Fruit fly (Drosophila melanogaster) whole organism, embryonic: ENCODE measurements around the gene RpS9.

Experiments used
- CG1024 ChIP-seq: fragments of 200-800 bp; sonication (Bioruptor generic); IDR thresholded peaks from 2 replicates; pipeline ENCODE4 v1.3.6; 2022; ENCODE audit warnings: missing biosample characterization, missing genetic modification characterization
- CG10959 ChIP-seq: fragments of 200-800 bp; sonication (Bioruptor generic); IDR thresholded peaks from 2 replicates; pipeline ENCODE4 v1.3.6; 2022; ENCODE audit warnings: missing biosample characterization, missing genetic modification characterization
- CG11723 ChIP-seq: fragments of 200-800 bp; sonication (Bioruptor generic); optimal IDR thresholded peaks from 2 replicates; lab custom pipeline; 2017; ENCODE audit warnings: missing biosample characterization, mild to moderate bottlenecking, missing genetic modification characterization
- CG12942 ChIP-seq: fragments of 200-800 bp; sonication (Bioruptor generic); optimal IDR thresholded peaks from 3 replicates; lab custom pipeline; 2016; ENCODE audit warnings: missing biosample characterization, missing genetic modification characterization
- CG13296 ChIP-seq: fragments of 200-800 bp; sonication (Bioruptor generic); optimal IDR thresholded peaks from 3 replicates; lab custom pipeline; 2018; ENCODE audit warnings: missing biosample characterization, mild to moderate bottlenecking, missing genetic modification characterization
- CG13424 ChIP-seq: fragments of 200-800 bp; sonication (Bioruptor generic); optimal IDR thresholded peaks from 2 replicates; lab custom pipeline; 2019; ENCODE audit warnings: missing biosample characterization, mild to moderate bottlenecking, missing genetic modification characterization, moderate library complexity
- CG14667 ChIP-seq: fragments of 200-800 bp; sonication (Bioruptor generic); IDR thresholded peaks from 2 replicates; pipeline ENCODE4 v1.3.6; 2022; ENCODE audit warnings: missing biosample characterization, missing genetic modification characterization
- CG14710 ChIP-seq: fragments of 200-800 bp; sonication (Bioruptor generic); optimal IDR thresholded peaks from 3 replicates; lab custom pipeline; 2019; ENCODE audit warnings: missing biosample characterization, mild to moderate bottlenecking, missing genetic modification characterization, moderate library complexity
- CG15514 ChIP-seq: fragments of 200-800 bp; sonication (Bioruptor generic); optimal IDR thresholded peaks from 3 replicates; lab custom pipeline; 2017; ENCODE audit warnings: missing biosample characterization, missing genetic modification characterization, mild to moderate bottlenecking, moderate library complexity, missing genetic modification reagents
- CG17186 ChIP-seq: fragments of 200-800 bp; sonication (Bioruptor generic); optimal IDR thresholded peaks from 3 replicates; lab custom pipeline; 2017; ENCODE audit warnings: missing biosample characterization, missing genetic modification reagents, missing genetic modification characterization
- CG18764 ChIP-seq: fragments of 200-800 bp; sonication (Bioruptor generic); optimal IDR thresholded peaks from 3 replicates; lab custom pipeline; 2016; ENCODE audit warnings: missing biosample characterization, missing genetic modification characterization
- CG2889 ChIP-seq: fragments of 200-800 bp; sonication (Bioruptor generic); IDR thresholded peaks from 3 replicates; pipeline ENCODE4 v1.3.6; 2022; ENCODE audit warnings: missing biosample characterization, missing genetic modification characterization
- CG30431 ChIP-seq: fragments of 200-800 bp; sonication (Bioruptor generic); optimal IDR thresholded peaks from 2 replicates; lab custom pipeline; 2017; ENCODE audit warnings: missing biosample characterization, missing genetic modification characterization
- CG31224 ChIP-seq: fragments of 200-800 bp; sonication (Bioruptor generic); IDR thresholded peaks from 2 replicates; pipeline ENCODE4 v1.3.6; 2022; ENCODE audit warnings: missing biosample characterization, missing genetic modification characterization
- CG31365 ChIP-seq: fragments of 200-800 bp; sonication (Bioruptor generic); optimal IDR thresholded peaks from 2 replicates; lab custom pipeline; 2018; ENCODE audit warnings: missing biosample characterization, mild to moderate bottlenecking, missing genetic modification characterization
- CG34376 ChIP-seq: fragments of 200-800 bp; sonication (Bioruptor generic); optimal IDR thresholded peaks from 2 replicates; lab custom pipeline; 2018; ENCODE audit warnings: missing biosample characterization, mild to moderate bottlenecking, missing genetic modification characterization
- CG4404 ChIP-seq: fragments of 200-800 bp; sonication (Bioruptor generic); IDR thresholded peaks from 2 replicates; pipeline ENCODE4 v1.3.6; 2022; ENCODE audit warnings: missing biosample characterization, missing genetic modification characterization
- CG6791 ChIP-seq: fragments of 200-800 bp; sonication (Bioruptor generic); IDR thresholded peaks from 3 replicates; pipeline ENCODE4 v1.3.6; 2022; ENCODE audit warnings: missing biosample characterization, missing genetic modification characterization; ENCODE audit not compliant: partially characterized antibody
- CG6813 ChIP-seq: fragments of 200-800 bp; sonication (Bioruptor generic); optimal IDR thresholded peaks from 2 replicates; lab custom pipeline; 2017; ENCODE audit warnings: missing biosample characterization, missing genetic modification characterization, mild to moderate bottlenecking, moderate library complexity, missing genetic modification reagents
- CG8388 ChIP-seq: fragments of 200-800 bp; sonication (Bioruptor generic); optimal IDR thresholded peaks from 2 replicates; lab custom pipeline; 2019; ENCODE audit warnings: missing biosample characterization, mild to moderate bottlenecking, missing genetic modification characterization, moderate library complexity
- CG9727 ChIP-seq: fragments of 200-800 bp; sonication (Bioruptor generic); optimal IDR thresholded peaks from 3 replicates; lab custom pipeline; 2017; ENCODE audit warnings: missing biosample characterization, mild to moderate bottlenecking, missing genetic modification characterization
- CkIIα-i1 ChIP-seq: fragments of 200-800 bp; sonication (Bioruptor generic); IDR thresholded peaks from 2 replicates; pipeline ENCODE4 v1.3.6; 2022; ENCODE audit warnings: missing biosample characterization, missing genetic modification characterization
- ERR ChIP-seq: fragments of 200-800 bp; sonication (Bioruptor generic); optimal IDR thresholded peaks from 2 replicates; lab custom pipeline; 2016; ENCODE audit warnings: missing biosample characterization, missing genetic modification characterization
- HHEX ChIP-seq: fragments of 200-800 bp; sonication (Bioruptor generic); optimal IDR thresholded peaks from 3 replicates; lab custom pipeline; 2017; ENCODE audit warnings: missing biosample characterization, mild to moderate bottlenecking, missing genetic modification characterization, missing genetic modification reagents
- Mes4 ChIP-seq: fragments of 200-800 bp; sonication (Bioruptor generic); optimal IDR thresholded peaks from 2 replicates; lab custom pipeline; 2016; ENCODE audit warnings: missing biosample characterization, missing genetic modification characterization
- NC2α ChIP-seq: fragments of 200-800 bp; sonication (Bioruptor generic); optimal IDR thresholded peaks from 2 replicates; lab custom pipeline; 2016; ENCODE audit warnings: missing biosample characterization, missing genetic modification characterization
- NK7.1 ChIP-seq: fragments of 200-800 bp; sonication (Bioruptor generic); optimal IDR thresholded peaks from 3 replicates; lab custom pipeline; 2016; ENCODE audit warnings: missing biosample characterization, missing genetic modification characterization
- Stat92E ChIP-seq, 3 experiments: fragments of >200 bp in 2 of 3; fragments of 200-800 bp in 1 of 3; sonication (Bioruptor generic) in 1 of 3; optimal IDR thresholded peaks; 2 replicates each; lab custom pipeline; 2017 to 2019; ENCODE audit warnings: missing biosample characterization in 3 of 3, missing genetic modification characterization in 3 of 3, mild to moderate bottlenecking in 1 of 3, moderate library complexity in 1 of 3
- Tbp ChIP-seq: fragments of >200 bp; optimal IDR thresholded peaks from 2 replicates; lab custom pipeline; 2018; ENCODE audit warnings: missing biosample characterization, missing genetic modification characterization
- btn ChIP-seq: fragments of 200-800 bp; sonication (Bioruptor generic); optimal IDR thresholded peaks from 2 replicates; lab custom pipeline; 2016; ENCODE audit warnings: missing biosample characterization, missing genetic modification characterization
- croc ChIP-seq: fragments of 200-800 bp; sonication (Bioruptor generic); conservative IDR thresholded peaks from 3 replicates; pipeline ENCODE4 v1.3.6; 2022; ENCODE audit warnings: missing biosample characterization, missing genetic modification characterization
- dpn ChIP-seq, 2 experiments: fragments of 200-800 bp; sonication (Bioruptor generic); optimal IDR thresholded peaks; 3 replicates each; lab custom pipeline; 2016; ENCODE audit warnings: missing biosample characterization in 2 of 2, missing genetic modification characterization in 2 of 2
- gce ChIP-seq: fragments of 200-800 bp; sonication (Bioruptor generic); IDR thresholded peaks from 3 replicates; pipeline ENCODE4 v1.3.6; 2022; ENCODE audit warnings: missing biosample characterization, missing genetic modification characterization
- hkb ChIP-seq, 2 experiments: fragments of 200-800 bp in 1 of 2; fragments of >200 bp in 1 of 2; sonication (Bioruptor generic) in 1 of 2; IDR thresholded peaks in 1 of 2; optimal IDR thresholded peaks in 1 of 2; 2 replicates each; pipeline versions ENCODE4 v1.3.6 to Lab custom; 2017 to 2022; ENCODE audit warnings: missing biosample characterization in 1 of 2, missing genetic modification characterization in 1 of 2
- insv ChIP-seq, 2 experiments: fragments of 200-800 bp; sonication (Bioruptor generic); optimal IDR thresholded peaks; 3 replicates each; lab custom pipeline; 2016 to 2018; ENCODE audit warnings: missing biosample characterization in 2 of 2, missing genetic modification characterization in 2 of 2
- kni ChIP-seq: fragments of 200-800 bp; sonication (Bioruptor generic); optimal IDR thresholded peaks from 3 replicates; lab custom pipeline; 2017; ENCODE audit warnings: mild to moderate bottlenecking, missing biosample characterization, missing genetic modification reagents, missing genetic modification characterization
- lola ChIP-seq, 3 experiments: fragments of >200 bp in 2 of 3; fragments of 200-800 bp in 1 of 3; sonication (Bioruptor generic) in 1 of 3; optimal IDR thresholded peaks; 2 replicates each; lab custom pipeline; 2017 to 2019; ENCODE audit warnings: missing biosample characterization in 3 of 3, missing genetic modification characterization in 3 of 3, mild to moderate bottlenecking in 1 of 3, moderate library complexity in 1 of 3
- maf-S ChIP-seq: fragments of 200-800 bp; sonication (Bioruptor generic); optimal IDR thresholded peaks from 2 replicates; lab custom pipeline; 2016; ENCODE audit warnings: missing biosample characterization, missing genetic modification characterization
- nom ChIP-seq: fragments of 200-800 bp; sonication (Bioruptor generic); optimal IDR thresholded peaks from 2 replicates; lab custom pipeline; 2017; ENCODE audit warnings: missing biosample characterization, missing genetic modification characterization, mild to moderate bottlenecking, moderate library complexity, missing genetic modification reagents
- oc ChIP-seq: fragments of 200-800 bp; sonication (Bioruptor generic); optimal IDR thresholded peaks from 2 replicates; lab custom pipeline; 2018; ENCODE audit warnings: missing biosample characterization, mild to moderate bottlenecking, missing genetic modification characterization, moderate library complexity
- onecut ChIP-seq: fragments of 200-800 bp; sonication (Bioruptor generic); IDR thresholded peaks from 2 replicates; pipeline ENCODE4 v1.3.6; 2022; ENCODE audit warnings: missing biosample characterization, missing genetic modification characterization
- pita ChIP-seq: fragments of 200-800 bp; sonication (Bioruptor generic); optimal IDR thresholded peaks from 2 replicates; lab custom pipeline; 2017; ENCODE audit warnings: missing biosample characterization, mild to moderate bottlenecking, missing genetic modification characterization
- pros ChIP-seq: fragments of 200-800 bp; sonication (Bioruptor generic); optimal IDR thresholded peaks from 3 replicates; lab custom pipeline; 2019; ENCODE audit warnings: missing biosample characterization, mild to moderate bottlenecking, missing genetic modification characterization, moderate library complexity
- ranshi ChIP-seq: fragments of 200-800 bp; sonication (Bioruptor generic); IDR thresholded peaks from 2 replicates; pipeline ENCODE4 v1.3.6; 2022; ENCODE audit warnings: missing biosample characterization, missing genetic modification characterization
- sc ChIP-seq, 3 experiments: fragments of >200 bp in 2 of 3; fragments of 200-800 bp in 1 of 3; sonication (Bioruptor generic) in 1 of 3; optimal IDR thresholded peaks; 2 replicates in 2 of 3; 3 replicates in 1 of 3; lab custom pipeline; 2017; ENCODE audit warnings: mild to moderate bottlenecking in 1 of 3, missing biosample characterization in 1 of 3, missing genetic modification characterization in 1 of 3, missing genetic modification reagents in 1 of 3
- sqz ChIP-seq: fragments of 200-800 bp; sonication (Bioruptor generic); optimal IDR thresholded peaks from 3 replicates; lab custom pipeline; 2018; ENCODE audit warnings: missing biosample characterization, mild to moderate bottlenecking, missing genetic modification characterization
- tll ChIP-seq, 2 experiments: fragments of 200-800 bp in 1 of 2; fragments of >200 bp in 1 of 2; sonication (Bioruptor generic) in 1 of 2; optimal IDR thresholded peaks; 2 replicates each; lab custom pipeline; 2017 to 2019; ENCODE audit warnings: missing biosample characterization in 2 of 2, missing genetic modification characterization in 2 of 2, mild to moderate bottlenecking in 1 of 2, moderate library complexity in 1 of 2
- yki ChIP-seq: fragments of >200 bp; optimal IDR thresholded peaks from 3 replicates; lab custom pipeline; 2018

Gene RpS9

DNA sequence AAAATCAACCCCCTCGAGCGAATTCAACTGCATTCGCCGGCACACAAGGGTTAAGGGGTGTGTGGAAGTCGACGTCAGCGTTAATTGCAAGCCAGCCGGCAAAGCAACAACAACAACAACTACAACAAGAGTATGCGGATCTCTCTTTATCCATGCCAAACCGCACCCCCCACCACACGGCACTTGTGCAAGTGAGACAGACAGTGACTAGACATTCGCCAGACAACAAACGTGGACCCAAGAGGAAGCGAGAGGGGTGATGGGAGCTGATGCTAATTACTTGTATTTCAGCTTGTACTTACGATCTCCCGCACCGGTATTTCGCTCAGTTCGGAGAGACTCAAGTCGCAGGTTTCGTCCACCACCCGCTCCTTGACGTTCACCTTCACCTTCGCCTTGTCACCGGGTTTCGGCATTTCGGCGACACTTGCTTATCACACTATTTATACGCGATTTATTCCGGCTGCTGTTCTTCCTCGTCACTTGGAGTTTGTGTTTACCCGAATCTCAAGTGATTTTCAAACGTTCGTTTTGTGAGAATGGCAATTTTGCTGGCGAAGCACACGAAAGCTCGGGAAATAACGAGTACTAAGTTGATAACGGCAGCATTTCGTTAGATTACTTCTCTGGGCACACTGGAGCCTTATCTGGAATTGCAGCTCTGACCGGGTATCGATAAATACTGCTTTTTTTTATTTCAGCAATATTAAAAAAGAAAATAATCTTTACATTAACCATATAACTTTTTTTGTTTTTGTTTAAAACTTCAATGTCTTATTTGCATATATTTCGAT is 2.1 kb downstream of the RpS9 start, which contains the start of gene CG3408 (continued):
- TF ChIP-seq CG18764 (GFP tag; lab: Kevin White, UChicago) (no peak), CG31224 (GFP tag; lab: Robert Waterston, UW) (no peak), lola (GFP tag; optimal IDR thresholded peaks at IDR 0.05; lab: Kevin White, UChicago) (no peak), gce (GFP tag; lab: Robert Waterston, UW) (no peak), CG34376 (GFP tag; lab: Kevin White, UChicago) (peak; percentile 82), insv (GFP tag; optimal IDR thresholded peaks at IDR 0.05; lab: Kevin White, UChicago) (no peak), pita (GFP tag; lab: Kevin White, UChicago) (no peak), CG12942 (GFP tag; lab: Kevin White, UChicago) (no peak), Stat92E (GFP tag; optimal IDR thresholded peaks at IDR 0.05; lab: Kevin White, UChicago) (peak in 1 of 3 experiments; percentile 50), ranshi (GFP tag; lab: Robert Waterston, UW) (0 out of 2 replicates have a peak, but pooled peaks have one; percentile 8), CG9727 (GFP tag; lab: Kevin White, UChicago) (no peak), CG10959 (GFP tag; lab: Robert Waterston, UW) (peak; percentile 74; the same call in 1 of the 2 replicates), CkIIα-i1 (no peak), CG14667 (no peak), CG2889 (no peak), maf-S (GFP tag; lab: Kevin White, UChicago) (no peak), CG14710 (tag; lab: Kevin White, UChicago) (peak; percentile 48), CG13424 (tag; lab: Kevin White, UChicago) (no peak), yki (lab: Kevin White, UChicago) (no peak), CG4404 (GFP tag; lab: Robert Waterston, UW) (no peak), dpn (GFP tag; optimal IDR thresholded peaks at IDR 0.05; lab: Kevin White, UChicago) (no peak), HHEX (GFP tag; lab: Kevin White, UChicago) (no peak), CG8388 (GFP tag; lab: Kevin White, UChicago) (no peak), CG6791 (GFP tag; lab: Robert Waterston, UW) (0 out of 3 replicates have a peak, but pooled peaks have one; percentile 16), Mes4 (GFP tag; lab: Kevin White, UChicago) (no peak), tll (GFP tag; optimal IDR thresholded peaks at IDR 0.05; lab: Kevin White, UChicago) (no peak), CG11723 (no peak), pros (GFP tag; lab: Kevin White, UChicago) (peak; percentile 95), ERR (GFP tag; lab: Kevin White, UChicago) (no peak), CG13296 (GFP tag; lab: Kevin White, UChicago) (no peak), CG6813 (GFP tag; lab: Kevin White, UChicago) (no peak), NC2α (GFP tag; lab: Kevin White, UChicago) (no peak), NK7.1 (GFP tag; lab: Kevin White, UChicago) (no peak), onecut (GFP tag; lab: Robert Waterston, UW) (no peak), sc (optimal IDR thresholded peaks at IDR 0.05; lab: Kevin White, UChicago) (no peak), sc (GFP tag; optimal IDR thresholded peaks at IDR 0.05; lab: Kevin White, UChicago) (no peak), Tbp (GFP tag; lab: Kevin White, UChicago) (no peak), CG17186 (no peak), croc (GFP tag; lab: Robert Waterston, UW) (no peak), oc (no peak), CG31365 (tag; lab: Kevin White, UChicago) (no peak), sqz (GFP tag; lab: Kevin White, UChicago) (peak; percentile 64), kni (peak; percentile 7), CG30431 (no peak), nom (GFP tag; lab: Kevin White, UChicago) (peak; percentile 72), CG1024 (GFP tag; lab: Robert Waterston, UW) (no peak), CG15514 (GFP tag; lab: Kevin White, UChicago) (peak; percentile 73), btn (GFP tag; lab: Kevin White, UChicago) (no peak), hkb (optimal IDR thresholded peaks at IDR 0.05; lab: Kevin White, UChicago) (no peak), hkb (GFP tag; IDR thresholded peaks at IDR 0.05; lab: Robert Waterston, UW) (no peak)
